Worm (Caenorhabditis elegans) whole organism, L4/young adult: ENCODE measurements around the gene nhr-115.
"Not testable (repeated sequence)": the region's sequence is repeated elsewhere in the genome, so short reads cannot be mapped to it uniquely, and the experiment has no call there.

Experiments used
- W03F9.2 ChIP-seq: fragments of 150-350 bp; optimal IDR thresholded peaks from 2 replicates; lab custom pipeline; 2014; ENCODE audit warnings: missing biosample characterization, missing genetic modification characterization
- dao-5 ChIP-seq: sonication (generic microtip); optimal IDR thresholded peaks from 2 replicates; lab custom pipeline; 2016; ENCODE audit warnings: missing genotype, missing genetic modification characterization, moderate library complexity, missing compliant biosample characterization
- him-1 ChIP-seq: sonication (generic microtip); optimal IDR thresholded peaks from 2 replicates; lab custom pipeline; 2016; ENCODE audit warnings: missing genotype, missing genetic modification reagents, missing genetic modification characterization, missing compliant biosample characterization

The nhr-115 gene

ce11 chrV:2292240-2292639 lies at the start of gene nhr-115:
TSS of gene nhr-115 (plus strand) at chrV:2292540.
- TF ChIP-seq dao-5 (tag; lab: Kevin White, UChicago) (no peak), W03F9.2 (no peak), him-1 (no peak)

- no peak for TF ChIP-seq dao-5 (tag; lab: Kevin White, UChicago)
- no peak for TF ChIP-seq W03F9.2
- no peak for TF ChIP-seq him-1
Observed at ce11 chrV:2242630-2243029, 49.7 kb upstream of the nhr-115 start, which contains the start of gene cyp-33C3. TSS of gene cyp-33C3 (plus strand) at chrV:2242778.

ce11 chrV:2244751-2245150 lies 47.6 kb upstream of the nhr-115 start, which contains the start of gene cyp-33C5:
TSS of gene cyp-33C5 (plus strand) at chrV:2245004.
- TF ChIP-seq dao-5 (tag; lab: Kevin White, UChicago) (no peak), him-1 (no peak), W03F9.2 (no peak)

ce11 chrV:2249310-2249709 lies 43.0 kb upstream of the nhr-115 start, which contains the start of gene cyp-33C6:
TSS of gene cyp-33C6 (minus strand) at chrV:2249410.
- TF ChIP-seq W03F9.2 (no peak), him-1 (no peak), dao-5 (tag; lab: Kevin White, UChicago) (no peak)

DNA sequence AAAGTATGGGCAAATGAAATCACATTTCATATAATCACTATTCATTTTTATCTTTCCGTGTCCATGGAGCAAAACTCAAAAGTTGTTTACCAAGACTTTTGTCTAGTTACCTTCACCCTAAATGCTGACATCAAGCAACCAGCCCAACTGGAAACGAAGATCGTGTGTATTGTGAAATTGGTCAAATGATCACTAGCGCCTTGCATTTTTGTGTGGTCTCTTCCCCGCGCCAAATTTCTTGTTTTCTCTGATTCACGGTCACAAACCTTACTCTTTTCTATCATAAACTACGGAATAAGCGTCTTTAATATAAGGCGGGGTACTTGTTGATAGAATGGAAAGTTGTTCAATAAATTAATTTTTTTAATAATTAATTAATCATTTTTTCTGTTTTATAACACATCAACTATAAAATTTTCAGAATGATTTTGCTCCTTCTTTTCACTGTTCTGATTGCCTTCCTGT lies 42.2 kb upstream of the nhr-115 start, which contains the start of gene cyp-33C7:
Gene cyp-33C7, plus strand, starts transcription at position 415 of the 465 bp plus-strand sequence.
- no peak for TF ChIP-seq W03F9.2
- no peak for TF ChIP-seq dao-5 (tag; lab: Kevin White, UChicago)
- TF ChIP-seq him-1 = no peak

DNA sequence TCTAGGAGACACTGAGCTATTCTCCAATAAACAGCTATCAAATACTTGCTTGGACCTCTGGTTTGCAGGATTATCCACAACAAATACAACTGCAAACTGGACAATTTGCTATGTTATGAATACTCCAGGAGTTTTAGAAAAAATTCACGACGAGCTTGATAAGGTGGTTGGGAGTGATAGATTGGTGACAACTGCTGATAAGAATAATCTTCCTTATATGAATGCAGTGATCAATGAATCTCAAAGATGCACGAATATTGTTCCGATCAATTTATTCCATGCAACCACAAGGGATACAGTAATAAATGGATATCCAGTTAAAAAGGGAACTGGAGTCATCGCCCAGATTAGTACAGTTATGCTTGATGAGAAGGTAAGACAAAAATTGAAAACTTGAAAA lies 40.6 kb upstream of the nhr-115 start:
- no peak for TF ChIP-seq him-1
- no peak for TF ChIP-seq W03F9.2
- TF ChIP-seq dao-5 (tag; lab: Kevin White, UChicago) = no peak

DNA sequence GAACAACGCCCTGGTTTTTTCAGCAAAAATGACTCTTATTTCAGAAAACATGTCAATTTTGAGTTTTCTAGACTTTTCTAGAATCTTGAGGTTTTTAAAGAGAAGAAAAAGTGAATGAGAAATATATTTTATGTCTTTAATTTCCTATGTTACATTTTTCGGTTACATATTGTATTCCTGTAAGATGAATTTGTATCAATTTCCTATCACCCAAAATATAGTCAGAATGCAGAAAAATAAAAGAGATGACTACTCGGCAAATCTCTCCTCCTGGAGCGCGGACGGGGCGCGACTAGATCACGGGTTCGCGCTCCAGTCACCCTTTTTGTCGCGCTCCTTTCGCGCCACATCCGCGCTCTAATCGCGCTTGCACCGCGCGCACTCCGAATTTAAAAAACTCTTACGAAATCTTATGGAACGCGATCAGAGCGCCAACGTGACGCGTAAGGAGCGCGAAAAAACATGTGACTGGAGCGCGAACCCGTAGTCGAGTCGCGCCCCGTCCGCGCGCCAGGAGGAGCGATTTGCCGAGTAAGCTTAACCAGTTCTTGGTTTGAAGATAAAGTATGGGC lies 37.7 kb upstream of the nhr-115 start, which contains the start of gene str-253:
Gene str-253, minus strand, starts transcription at position 51 of the 572 bp plus-strand sequence.
- no peak for TF ChIP-seq W03F9.2
- TF ChIP-seq dao-5 (tag; lab: Kevin White, UChicago) = no peak
- TF ChIP-seq him-1 = no peak

DNA sequence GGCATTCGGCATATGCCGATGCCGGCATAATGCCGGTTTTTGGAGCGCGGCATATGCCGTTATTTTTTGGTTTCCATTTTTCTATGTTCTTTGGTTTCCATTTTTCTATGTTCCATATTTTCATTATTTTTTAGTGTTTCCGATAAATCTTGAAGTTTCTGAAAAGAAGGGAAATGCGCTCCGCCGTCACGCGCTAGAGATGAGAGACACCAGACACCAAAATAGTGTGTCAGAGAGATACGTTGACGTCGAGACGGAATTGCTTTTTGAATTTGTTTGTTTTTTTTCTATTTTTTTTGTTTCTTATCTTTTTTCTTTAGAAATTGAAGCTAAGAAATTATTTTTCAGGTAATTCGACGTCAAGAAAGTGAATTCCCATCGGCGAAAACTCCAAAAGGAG lies 37.1 kb upstream of the nhr-115 start, which contains the start of gene F41B5.1:
Gene F41B5.1, plus strand, starts transcription at position 343 of the 400 bp plus-strand sequence.
- TF ChIP-seq him-1; dao-5 (tag; lab: Kevin White, UChicago); W03F9.2: not testable (repeated sequence)

ce11 chrV:2259750-2260149 lies 32.6 kb upstream of the nhr-115 start, which contains the start of gene nhr-182:
TSS of gene nhr-182 (minus strand) at chrV:2259927.
- no peak for TF ChIP-seq W03F9.2
- TF ChIP-seq him-1 = no peak
- TF ChIP-seq dao-5 (tag; lab: Kevin White, UChicago) = no peak

DNA sequence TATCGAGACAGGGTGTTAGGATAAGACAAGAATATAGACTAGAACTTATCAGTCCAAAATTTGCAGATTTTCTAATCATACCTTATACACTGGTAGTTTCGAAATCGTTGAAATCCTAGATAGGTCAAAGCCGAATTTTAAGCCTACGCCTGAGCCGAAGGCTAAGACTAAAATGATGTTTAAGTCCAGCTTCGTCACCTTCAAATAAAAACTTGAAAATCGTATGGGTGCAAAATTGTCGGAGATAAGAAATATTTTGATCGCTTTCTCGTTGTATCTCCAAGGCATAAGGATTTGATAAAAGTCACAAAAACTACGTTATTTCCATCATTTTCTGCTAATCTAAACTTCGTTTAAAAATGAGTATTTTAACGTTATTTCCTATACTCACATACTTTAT lies 31.7 kb upstream of the nhr-115 start, which contains the start of gene F41B5.12:
Gene F41B5.12, plus strand, starts transcription at position 301 of the 400 bp plus-strand sequence.
- no peak for TF ChIP-seq him-1
- TF ChIP-seq dao-5 (tag; lab: Kevin White, UChicago) = no peak
- no peak for TF ChIP-seq W03F9.2

DNA sequence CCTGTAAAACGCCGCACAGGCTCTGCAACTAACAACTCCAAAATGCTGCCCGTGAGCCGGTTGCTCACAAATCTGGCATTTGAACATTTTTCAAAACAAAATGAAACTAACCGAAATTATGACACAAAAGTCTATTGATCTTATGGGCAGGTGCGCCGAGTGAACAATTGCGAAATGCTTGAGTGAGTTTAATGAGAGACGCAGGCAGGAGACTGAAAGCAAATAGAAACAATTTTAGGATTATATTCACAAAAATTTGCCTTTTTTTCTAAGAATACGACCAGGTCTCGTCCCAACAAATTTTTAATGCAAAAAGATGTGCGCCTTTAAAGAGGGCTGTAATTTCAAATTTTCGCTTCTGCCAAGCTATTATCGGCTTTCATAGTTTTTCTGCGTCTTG lies 27.9 kb upstream of the nhr-115 start, which contains the start of gene nhr-183:
Gene nhr-183, minus strand, starts transcription at position 180 of the 400 bp plus-strand sequence.
- TF ChIP-seq W03F9.2 (no peak), dao-5 (tag; lab: Kevin White, UChicago) (no peak), him-1 (no peak)

ce11 chrV:2264925-2265324 lies 27.4 kb upstream of the nhr-115 start:
- TF ChIP-seq dao-5 (tag; lab: Kevin White, UChicago) (no peak), him-1 (no peak), W03F9.2 (no peak)

ce11 chrV:2266958-2267357 lies 25.4 kb upstream of the nhr-115 start, which contains the start of gene nhr-275:
TSS of gene nhr-275 (minus strand) at chrV:2267058.
- no peak for TF ChIP-seq him-1
- no peak for TF ChIP-seq W03F9.2
- no peak for TF ChIP-seq dao-5 (tag; lab: Kevin White, UChicago)

ce11 chrV:2271750-2272149 lies 20.6 kb upstream of the nhr-115 start, which contains the start of gene Y5H2A.1:
TSS of gene Y5H2A.1 (minus strand) at chrV:2271850.
- TF ChIP-seq dao-5 (tag; lab: Kevin White, UChicago) (no peak), him-1 (no peak), W03F9.2 (no peak)

- no peak for TF ChIP-seq dao-5 (tag; lab: Kevin White, UChicago)
- TF ChIP-seq W03F9.2 = no peak
- no peak for TF ChIP-seq him-1
Observed at ce11 chrV:2274253-2274892, 18.0 kb upstream of the nhr-115 start, which contains the start of the genes Y5H2A.4 and abu-4. TSS of gene Y5H2A.4 (minus strand) at chrV:2274353. TSS of gene abu-4 (plus strand) at chrV:2274842.
